Worm (Caenorhabditis elegans): ENCODE data around the gene ZC250.5.

DNA sequence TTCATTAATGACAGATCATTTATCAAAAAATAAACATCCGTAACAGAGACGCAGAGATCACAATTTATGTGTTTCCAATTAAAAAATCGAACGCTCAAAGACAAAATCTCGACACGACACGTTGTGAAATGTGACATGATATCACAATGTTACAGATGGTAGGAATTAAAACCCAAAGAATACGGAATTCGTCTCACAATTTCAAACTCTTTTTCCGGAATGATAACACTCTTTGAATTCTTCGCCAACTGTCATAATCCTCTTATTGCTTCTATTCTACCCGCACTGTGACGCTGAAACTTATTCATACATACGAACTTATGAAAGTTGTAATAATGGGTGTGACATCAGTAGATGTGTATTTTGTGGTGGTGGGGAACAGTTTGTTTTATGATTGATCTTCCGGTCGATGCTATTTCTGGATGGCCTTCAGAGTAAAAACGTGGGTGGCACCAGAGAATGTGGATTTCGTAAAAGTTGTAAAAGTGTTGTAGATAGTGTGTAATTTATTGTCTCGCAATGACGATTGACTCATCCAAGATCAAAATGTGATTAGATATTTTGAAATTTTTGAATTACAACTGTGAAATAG, 11.0 kb downstream of the ZC250.5 start:
- no peak for TF ChIP-seq tbx-7 (tag; optimal IDR thresholded peaks at IDR 0.05)
- no peak for TF ChIP-seq C38D4.7 (GFP tag; optimal IDR thresholded peaks at IDR 0.05)

All from whole organism, late embryonic.